Fruit fly (Drosophila melanogaster) whole organism, wandering third instar larva: ENCODE results near the gene CaMKI.
A peak's percentile ranks its signal among the peaks of the same experiment; 100 is the strongest.

Experiments used
- Abd-B ChIP-seq: fragments of >200 bp; optimal IDR thresholded peaks from 2 replicates; lab custom pipeline; 2017; ENCODE audit warnings: missing biosample characterization, missing genetic modification characterization
- CG32264 ChIP-seq: fragments of 200-800 bp; sonication (Bioruptor generic); optimal IDR thresholded peaks from 2 replicates; lab custom pipeline; 2016; ENCODE audit warnings: missing biosample characterization, missing genetic modification characterization
- CrebA ChIP-seq: fragments of 200-800 bp; sonication (Bioruptor generic); optimal IDR thresholded peaks from 2 replicates; lab custom pipeline; 2016; ENCODE audit warnings: missing biosample characterization, mild to moderate bottlenecking, missing genetic modification characterization, borderline replicate concordance
- Dif ChIP-seq: fragments of 200-275, 200-300 bp; sonication (Bioruptor generic); optimal IDR thresholded peaks from 2 replicates; lab custom pipeline; 2018; ENCODE audit warnings: missing biosample characterization, missing genetic modification characterization; ENCODE audit not compliant: partially characterized antibody
- GATAd ChIP-seq: sonication (Bioruptor generic); optimal IDR thresholded peaks from 2 replicates; lab custom pipeline; 2016; ENCODE audit warnings: missing biosample characterization, missing genetic modification characterization
- HLH106 ChIP-seq: fragments of 200-800 bp; optimal IDR thresholded peaks from 3 replicates; lab custom pipeline; 2019; ENCODE audit warnings: missing biosample characterization, mild to moderate bottlenecking, missing genetic modification characterization, moderate library complexity
- Hnf4 ChIP-seq: fragments of 200-800 bp; sonication (Bioruptor generic); optimal IDR thresholded peaks from 2 replicates; lab custom pipeline; 2016; ENCODE audit warnings: missing biosample characterization, mild to moderate bottlenecking, missing genetic modification characterization
- Hr78 ChIP-seq: fragments of >200 bp; optimal IDR thresholded peaks from 2 replicates; lab custom pipeline; 2017; ENCODE audit warnings: missing biosample characterization, missing genetic modification characterization
- Hr83 ChIP-seq: fragments of 200-300 bp; sonication (Bioruptor generic); optimal IDR thresholded peaks from 2 replicates; lab custom pipeline; 2016; ENCODE audit warnings: missing biosample characterization, mild to moderate bottlenecking, missing genetic modification characterization, moderate library complexity; ENCODE audit not compliant: poor library complexity, severe bottlenecking
- Mio ChIP-seq: sonication (Bioruptor generic); optimal IDR thresholded peaks from 2 replicates; lab custom pipeline; 2016; ENCODE audit warnings: missing biosample characterization, missing genetic modification characterization
- Myc ChIP-seq: fragments of >200 bp; optimal IDR thresholded peaks from 2 replicates; lab custom pipeline; 2017
- N ChIP-seq: fragments of >200 bp; optimal IDR thresholded peaks from 2 replicates; lab custom pipeline; 2018; ENCODE audit warnings: missing biosample characterization, missing external identifiers, missing genetic modification characterization
- Vsx2 ChIP-seq: fragments of 200-300, 225-300 bp; sonication (Bioruptor generic); optimal IDR thresholded peaks from 2 replicates; lab custom pipeline; 2018; ENCODE audit warnings: missing biosample characterization, missing genetic modification characterization; ENCODE audit not compliant: partially characterized antibody
- brk ChIP-seq: fragments of 200-800 bp; sonication (Bioruptor generic); optimal IDR thresholded peaks from 2 replicates; lab custom pipeline; 2016; ENCODE audit warnings: missing biosample characterization, mild to moderate bottlenecking, missing genetic modification characterization
- dmrt93B ChIP-seq: fragments of 200-800 bp; sonication (Bioruptor generic); optimal IDR thresholded peaks from 2 replicates; lab custom pipeline; 2018; ENCODE audit warnings: missing biosample characterization, mild to moderate bottlenecking, missing genetic modification characterization
- dsf ChIP-seq: sonication (Bioruptor generic); optimal IDR thresholded peaks from 2 replicates; lab custom pipeline; 2016; ENCODE audit warnings: missing biosample characterization, missing genetic modification characterization, borderline replicate concordance
- ey ChIP-seq: fragments of 200-800 bp; sonication (Bioruptor generic); optimal IDR thresholded peaks from 2 replicates; lab custom pipeline; 2016; ENCODE audit warnings: missing biosample characterization, missing genetic modification characterization
- fru ChIP-seq: fragments of 200-800 bp; sonication (Bioruptor generic); optimal IDR thresholded peaks from 3 replicates; lab custom pipeline; 2016; ENCODE audit warnings: missing biosample characterization, mild to moderate bottlenecking, missing genetic modification characterization
- h ChIP-seq: fragments of 200-800 bp; sonication (Bioruptor generic); optimal IDR thresholded peaks from 3 replicates; lab custom pipeline; 2016; ENCODE audit warnings: missing biosample characterization, mild to moderate bottlenecking, missing genetic modification characterization
- jim ChIP-seq: fragments of 175-275, 200-325 bp; sonication (Bioruptor generic); optimal IDR thresholded peaks from 2 replicates; lab custom pipeline; 2016; ENCODE audit warnings: missing biosample characterization, mild to moderate bottlenecking, missing genetic modification characterization
- lola ChIP-seq: fragments of >200 bp; optimal IDR thresholded peaks from 2 replicates; lab custom pipeline; 2017; ENCODE audit warnings: missing biosample characterization, missing genetic modification characterization
- pan ChIP-seq: fragments of >200 bp; optimal IDR thresholded peaks from 2 replicates; lab custom pipeline; 2017
- psq ChIP-seq: fragments of 200-800 bp; sonication (Bioruptor generic); optimal IDR thresholded peaks from 3 replicates; lab custom pipeline; 2017; ENCODE audit warnings: missing biosample characterization, mild to moderate bottlenecking, missing genetic modification characterization, moderate library complexity
- rgr ChIP-seq: fragments of 200-800 bp; sonication (Bioruptor generic); optimal IDR thresholded peaks from 3 replicates; lab custom pipeline; 2016; ENCODE audit warnings: missing biosample characterization, mild to moderate bottlenecking, missing genetic modification characterization
- sv ChIP-seq: fragments of 200-800 bp; sonication (Bioruptor generic); optimal IDR thresholded peaks from 3 replicates; lab custom pipeline; 2016; ENCODE audit warnings: missing biosample characterization, missing genetic modification characterization
- tai ChIP-seq: sonication (Bioruptor generic); optimal IDR thresholded peaks from 2 replicates; lab custom pipeline; 2016; ENCODE audit warnings: missing biosample characterization, missing genetic modification characterization
- usp ChIP-seq: fragments of >200 bp; optimal IDR thresholded peaks from 2 replicates; lab custom pipeline; 2017; ENCODE audit warnings: missing biosample characterization, missing genetic modification characterization
- woc ChIP-seq: sonication (Bioruptor generic); optimal IDR thresholded peaks from 2 replicates; lab custom pipeline; 2016; ENCODE audit warnings: missing biosample characterization, mild to moderate bottlenecking, missing genetic modification characterization

CaMKI gene

DNA sequence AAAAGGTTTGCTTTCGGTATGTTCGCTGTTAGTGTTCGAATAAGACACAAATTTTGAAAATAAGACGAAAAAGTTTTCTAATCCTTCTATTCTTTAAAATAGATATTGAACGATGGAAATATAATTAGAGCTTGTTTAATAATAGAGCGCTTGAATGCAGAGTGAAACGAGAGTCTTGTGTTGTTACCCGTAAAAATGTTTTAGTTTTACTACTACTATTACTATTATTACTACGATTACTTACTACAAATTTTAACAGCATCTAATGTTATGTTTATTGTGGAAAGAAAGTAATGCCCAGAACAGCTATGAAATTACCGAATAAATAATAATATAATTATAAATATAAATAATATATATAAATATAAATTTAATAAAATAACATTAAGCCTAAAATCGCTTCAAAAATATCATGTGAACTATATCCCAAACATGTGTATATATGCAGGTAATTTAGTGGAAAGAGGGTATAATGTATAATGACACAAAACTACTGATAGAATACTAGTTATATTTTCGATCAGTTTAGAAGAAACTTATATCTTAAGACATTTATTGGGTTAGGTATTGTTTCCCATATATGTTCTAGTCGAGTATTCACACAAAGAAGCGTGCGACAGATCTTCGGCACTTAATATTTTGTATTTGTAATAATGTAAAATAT is 21.8 kb downstream of the CaMKI start, which contains the start of gene CG33941:
CG33941 (plus strand) TSS at position 522 of the 664 bp plus-strand sequence.
- peak; percentile 47 for TF ChIP-seq N (GFP tag; lab: Kevin White, UChicago)
- no peak for TF ChIP-seq pan (lab: Kevin White, UChicago)
- no peak for TF ChIP-seq Hr78 (GFP tag; lab: Kevin White, UChicago)
- peak; percentile 22 for TF ChIP-seq Myc
- TF ChIP-seq dmrt93B (GFP tag; lab: Kevin White, UChicago), result no peak

DNA sequence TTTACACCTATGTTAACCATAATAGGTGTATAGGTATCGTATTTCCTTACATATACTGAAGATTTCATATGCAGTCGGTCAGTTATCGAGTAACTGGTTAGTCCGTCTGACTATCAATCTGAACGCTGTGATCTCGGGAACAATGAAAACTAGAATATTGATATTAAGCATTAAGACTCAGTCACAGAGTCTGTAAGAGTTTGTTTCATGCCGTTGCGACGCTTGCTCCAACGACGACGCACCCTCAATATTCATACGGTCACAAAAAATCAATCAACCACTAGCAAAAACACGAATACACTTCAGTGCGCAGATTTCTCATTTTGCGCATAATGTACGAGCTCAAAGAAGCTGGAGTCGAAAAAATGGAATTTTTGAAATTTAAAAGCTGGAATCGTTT is 22.7 kb downstream of the CaMKI start:
- TF ChIP-seq lola (GFP tag; lab: Kevin White, UChicago), result no peak

DNA sequence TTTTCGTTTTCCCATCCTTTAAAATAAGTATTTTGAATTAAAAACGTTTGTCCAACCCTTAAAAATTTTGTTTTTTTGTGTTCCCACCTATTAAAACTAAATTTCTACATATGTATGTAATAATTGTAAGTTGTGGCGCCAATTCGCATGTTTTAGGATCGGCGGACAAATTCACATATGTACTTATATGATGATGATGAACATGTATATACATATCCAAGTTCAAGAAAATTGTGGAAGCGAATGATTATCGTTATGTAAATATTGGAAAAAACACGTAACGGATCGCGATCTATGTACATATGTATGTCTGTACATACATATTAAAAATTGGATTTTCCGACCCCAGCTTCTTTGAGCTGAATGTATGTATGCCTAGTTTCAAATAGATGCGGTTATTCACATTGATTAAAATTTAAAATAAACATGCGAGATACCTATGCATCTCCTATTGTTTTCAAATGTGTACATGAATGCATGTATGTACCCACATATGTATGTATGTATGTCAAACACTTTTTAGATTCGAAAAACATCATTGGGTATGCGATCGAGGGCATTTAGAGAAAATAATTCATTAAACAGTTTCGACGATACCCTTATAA is 23.4 kb downstream of the CaMKI start:
- TF ChIP-seq psq (GFP tag; lab: Kevin White, UChicago) (no peak), dmrt93B (GFP tag; lab: Kevin White, UChicago) (no peak), dsf (GFP tag; lab: Kevin White, UChicago) (no peak), sv (GFP tag; lab: Kevin White, UChicago) (no peak), Vsx2 (GFP tag; lab: Kevin White, UChicago) (no peak), Hnf4 (no peak), Abd-B (GFP tag; lab: Kevin White, UChicago) (no peak), usp (no peak), tai (GFP tag; lab: Kevin White, UChicago) (no peak), Mio (no peak), GATAd (GFP tag; lab: Kevin White, UChicago) (no peak), CG32264 (no peak), fru (GFP tag; lab: Kevin White, UChicago) (no peak), brk (GFP tag; lab: Kevin White, UChicago) (no peak), Hr83 (no peak), rgr (GFP tag; lab: Kevin White, UChicago) (no peak)

DNA sequence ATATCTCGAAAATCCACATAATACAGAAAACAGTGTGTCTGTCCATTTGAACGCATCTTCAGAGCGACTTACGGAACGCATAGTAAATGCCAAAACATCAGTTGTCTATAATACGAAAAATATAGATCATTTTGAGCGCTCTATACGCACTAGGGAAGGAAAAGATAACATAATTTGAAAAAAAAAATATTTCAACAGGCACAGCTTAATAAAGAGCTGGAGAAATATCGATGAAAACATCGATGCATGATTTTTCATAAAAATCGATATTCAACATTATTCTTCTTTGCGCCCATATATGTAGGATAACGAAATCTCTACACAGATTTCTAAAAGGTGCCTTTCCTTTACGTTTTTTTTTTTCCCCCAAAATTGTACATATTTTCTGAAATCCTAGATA is 36.4 kb downstream of the CaMKI start:
- no peak for TF ChIP-seq Dif (GFP tag; lab: Kevin White, UChicago)
- no peak for TF ChIP-seq Vsx2 (GFP tag; lab: Kevin White, UChicago)
- no peak for TF ChIP-seq ey (GFP tag; lab: Kevin White, UChicago)
- TF ChIP-seq h (GFP tag; lab: Kevin White, UChicago), result no peak
- no peak for TF ChIP-seq jim (GFP tag; lab: Kevin White, UChicago)
- TF ChIP-seq CrebA (GFP tag; lab: Kevin White, UChicago), result no peak
- TF ChIP-seq usp, result no peak
- no peak for TF ChIP-seq pan (lab: Kevin White, UChicago)
- TF ChIP-seq dsf (GFP tag; lab: Kevin White, UChicago), result peak; percentile 7
- peak; percentile 1 for TF ChIP-seq tai (GFP tag; lab: Kevin White, UChicago)
- TF ChIP-seq CG32264, result no peak
- TF ChIP-seq, all 38 proteins: peak for 2

DNA sequence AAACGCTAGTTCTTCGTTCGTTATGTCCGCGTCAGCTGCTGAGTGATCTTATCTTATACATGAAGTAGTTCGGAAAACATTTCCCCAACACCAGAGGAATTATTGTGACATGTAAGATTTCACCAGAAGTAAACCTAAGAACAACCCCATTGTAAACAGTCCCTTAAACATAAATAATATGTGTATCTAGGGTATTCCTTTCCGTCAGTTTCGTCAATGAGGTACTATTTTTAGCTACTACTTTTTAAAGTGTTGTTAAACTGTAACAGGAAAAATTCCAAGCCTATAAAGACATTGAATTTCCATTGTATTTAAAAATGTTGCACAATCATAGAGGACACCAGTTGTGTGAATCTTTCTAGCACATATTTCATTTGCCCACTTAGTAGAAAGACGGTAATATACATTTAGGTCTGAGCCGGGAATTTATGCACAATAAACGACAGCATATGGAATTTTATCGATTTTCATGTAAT is 37.4 kb downstream of the CaMKI start:
- TF ChIP-seq ey (GFP tag; lab: Kevin White, UChicago) (peak; percentile 19), Mio (no peak), woc (GFP tag; lab: Kevin White, UChicago) (peak; percentile 54), Vsx2 (GFP tag; lab: Kevin White, UChicago) (no peak), Hnf4 (no peak), psq (GFP tag; lab: Kevin White, UChicago) (no peak), rgr (GFP tag; lab: Kevin White, UChicago) (no peak), CrebA (GFP tag; lab: Kevin White, UChicago) (no peak)
- TF ChIP-seq, all 38 proteins: peak for 2

DNA sequence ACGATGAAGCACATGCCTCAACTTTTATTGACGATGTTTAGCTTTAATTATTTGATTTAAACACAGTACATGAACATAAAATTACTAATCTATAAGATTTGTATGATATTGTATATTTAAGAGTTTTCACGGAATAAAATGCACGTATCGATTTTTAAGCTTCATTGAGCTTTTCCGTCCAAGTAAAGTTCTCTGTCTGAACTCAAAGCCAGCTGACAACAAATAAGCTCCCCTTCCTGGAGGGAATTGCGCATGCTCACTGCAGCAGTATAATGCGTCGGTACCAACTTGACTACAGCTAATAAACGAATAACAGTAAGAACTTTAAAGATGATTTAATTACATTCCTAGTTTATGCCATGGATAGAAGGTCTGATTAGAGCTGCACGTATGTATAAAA is 38.3 kb downstream of the CaMKI start:
- TF ChIP-seq Hr78 (GFP tag; lab: Kevin White, UChicago) (no peak), dsf (GFP tag; lab: Kevin White, UChicago) (no peak), CrebA (GFP tag; lab: Kevin White, UChicago) (no peak), CG32264 (no peak), Hr83 (no peak), HLH106 (no peak)
- TF ChIP-seq, all 38 proteins: peak for 0
